Worm (Caenorhabditis elegans) whole organism, L4/young adult: ENCODE data around the gene F54D5.7.

ENCODE experiments used
- W03F9.2 ChIP-seq: fragments of 150-350 bp; optimal IDR thresholded peaks from 2 replicates; lab custom pipeline; 2014; ENCODE audit warnings: missing biosample characterization, missing genetic modification characterization
- dao-5 ChIP-seq: sonication (generic microtip); optimal IDR thresholded peaks from 2 replicates; lab custom pipeline; 2016; ENCODE audit warnings: missing genotype, missing genetic modification characterization, moderate library complexity, missing compliant biosample characterization

DNA sequence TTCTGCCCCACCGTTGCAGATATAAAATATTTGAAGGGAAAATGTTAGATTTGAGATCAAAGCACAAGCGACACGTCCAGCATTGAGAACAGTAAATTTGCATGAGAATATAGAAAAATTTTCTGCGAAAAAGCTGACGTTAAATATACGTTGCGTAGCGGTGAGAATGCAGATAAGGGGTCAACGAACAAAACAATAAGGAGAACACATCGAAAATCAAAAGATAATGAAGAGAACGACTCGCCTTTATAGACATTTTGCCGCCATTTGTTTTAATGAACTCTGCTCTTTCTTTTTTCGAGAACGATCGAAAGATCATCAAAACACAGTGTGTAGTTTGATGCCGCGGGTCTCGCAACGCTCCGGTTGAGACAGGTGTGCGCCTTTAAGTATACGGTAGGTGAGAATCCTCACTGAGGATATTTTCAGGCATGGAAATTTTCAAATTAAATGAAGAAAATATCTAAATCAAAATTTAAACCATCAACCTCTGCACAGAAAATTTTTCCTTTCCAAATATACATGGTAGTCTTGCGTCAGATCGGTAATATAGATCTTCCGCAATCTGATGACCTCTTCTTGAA, 48.9 kb downstream of the F54D5.7 start:
- TF ChIP-seq W03F9.2 (tag; lab: Kevin White, UChicago) (no peak), dao-5 (no peak)
